Worm (Caenorhabditis elegans): Measurements from ENCODE around the gene dsc-1.

ce11 chrX:15069242-15069641, 34.6 kb upstream of the dsc-1 start, which contains the start of gene mam-6:
- TF ChIP-seq dao-5 (tag; optimal IDR thresholded peaks at IDR 0.05) (no peak), him-1 (tag; optimal IDR thresholded peaks at IDR 0.05) (no peak), W03F9.2 (tag; optimal IDR thresholded peaks at IDR 0.05) (no peak)
